Worm (Caenorhabditis elegans) whole organism, mixed stage, embryonic: Measurements from ENCODE around the gene ZC477.7.
A peak's percentile ranks its signal among the peaks of the same experiment; 100 is the strongest.

Source experiments
- blmp-1 ChIP-seq: fragments of 150-350 bp; optimal IDR thresholded peaks from 2 replicates; lab custom pipeline; 2014; ENCODE audit warnings: missing biosample characterization, missing genetic modification characterization
- ces-1 ChIP-seq: fragments of 150-350 bp; optimal IDR thresholded peaks from 2 replicates; lab custom pipeline; 2014; ENCODE audit warnings: missing biosample characterization, missing genetic modification reagents, missing genetic modification characterization
- elt-3 ChIP-seq: fragments of 150-350 bp; optimal IDR thresholded peaks from 2 replicates; lab custom pipeline; 2014; ENCODE audit warnings: missing biosample characterization, missing genetic modification characterization
- lsy-2 ChIP-seq: fragments of 150-350 bp; optimal IDR thresholded peaks from 2 replicates; lab custom pipeline; 2014; ENCODE audit warnings: missing biosample characterization, missing genetic modification characterization
- nhr-2 ChIP-seq: fragments of 150-350 bp; optimal IDR thresholded peaks from 2 replicates; lab custom pipeline; 2014; ENCODE audit warnings: missing biosample characterization, missing genetic modification characterization
- nhr-237 ChIP-seq: fragments of 150-350 bp; optimal IDR thresholded peaks from 2 replicates; lab custom pipeline; 2014; ENCODE audit warnings: missing biosample characterization, missing genetic modification characterization
- nhr-28 ChIP-seq: fragments of 150-350 bp; optimal IDR thresholded peaks from 2 replicates; lab custom pipeline; 2014; ENCODE audit warnings: missing biosample characterization, missing genetic modification characterization
- nhr-76 ChIP-seq: sonication (generic microtip); optimal IDR thresholded peaks from 2 replicates; lab custom pipeline; 2017; ENCODE audit warnings: missing biosample characterization, missing genetic modification characterization
- pha-4 ChIP-seq: fragments of 150-350 bp; optimal IDR thresholded peaks from 2 replicates; lab custom pipeline; 2018; ENCODE audit warnings: missing biosample characterization, missing genetic modification reagents, missing genetic modification characterization
- snpc-4 ChIP-seq: fragments of 150-350 bp; optimal IDR thresholded peaks from 2 replicates; lab custom pipeline; 2014; ENCODE audit warnings: missing biosample characterization, missing genetic modification characterization
- unc-120 ChIP-seq: sonication (generic microtip); optimal IDR thresholded peaks from 2 replicates; lab custom pipeline; 2017; ENCODE audit warnings: missing genetic modification characterization, missing compliant biosample characterization; ENCODE audit not compliant: poor library complexity, severe bottlenecking
- unc-62 ChIP-seq: fragments of 150-350 bp; optimal IDR thresholded peaks from 2 replicates; lab custom pipeline; 2014; ENCODE audit warnings: missing biosample characterization, missing genetic modification reagents, missing genetic modification characterization

DNA sequence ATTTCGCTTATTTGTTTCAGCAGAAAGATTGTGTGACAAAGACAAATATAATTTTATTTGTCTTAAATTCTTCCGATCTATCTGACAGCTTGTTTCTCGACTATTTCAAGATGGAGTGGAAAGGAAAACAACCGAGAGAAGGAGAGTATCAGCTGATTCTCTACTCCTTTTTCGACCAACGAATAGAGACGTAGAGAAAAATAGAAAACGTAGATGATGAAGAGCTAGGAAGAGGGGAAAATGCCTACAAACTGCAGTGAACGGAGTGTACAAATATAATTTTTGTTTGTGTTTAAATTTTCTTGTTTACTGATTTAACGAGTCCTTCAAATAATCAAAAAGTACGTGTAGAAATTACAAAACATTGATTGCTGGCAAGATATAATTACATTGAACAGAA is 36.5 kb upstream of the ZC477.7 start:
- TF ChIP-seq pha-4 (tag; lab: Kevin White, UChicago) (no peak), ces-1 (GFP tag; lab: Kevin White, UChicago) (peak; percentile 21), nhr-28 (no peak), lsy-2 (tag; lab: Kevin White, UChicago) (no peak), snpc-4 (tag; lab: Kevin White, UChicago) (no peak), unc-62 (GFP tag; lab: Kevin White, UChicago) (no peak), nhr-2 (tag; lab: Kevin White, UChicago) (no peak), nhr-237 (tag; lab: Kevin White, UChicago) (no peak), unc-120 (tag; lab: Kevin White, UChicago) (no peak), nhr-76 (tag; lab: Kevin White, UChicago) (no peak), blmp-1 (no peak), elt-3 (tag; lab: Kevin White, UChicago) (no peak)
